Worm (Caenorhabditis elegans) whole organism, L3 larva: ENCODE results near the gene T14F9.2.

ENCODE experiments used
- R02D3.7 ChIP-seq: fragments of 150-350 bp; optimal IDR thresholded peaks from 2 replicates; lab custom pipeline; 2014; ENCODE audit warnings: missing biosample characterization, missing genetic modification characterization
- ZK546.5 ChIP-seq: sonication (generic microtip); optimal IDR thresholded peaks from 2 replicates; lab custom pipeline; 2017; ENCODE audit warnings: missing biosample characterization, missing genetic modification characterization
- aly-2 ChIP-seq: fragments of 150-350 bp; optimal IDR thresholded peaks from 2 replicates; lab custom pipeline; 2014; ENCODE audit warnings: missing biosample characterization, missing genetic modification characterization
- ama-1 ChIP-seq: fragments of 150-350 bp; optimal IDR thresholded peaks from 2 replicates; lab custom pipeline; 2018
- ceh-16 ChIP-seq: sonication (generic microtip); optimal IDR thresholded peaks from 2 replicates; lab custom pipeline; 2017; ENCODE audit warnings: missing biosample characterization, missing genetic modification characterization
- ceh-28 ChIP-seq: fragments of 150-350 bp; optimal IDR thresholded peaks from 2 replicates; lab custom pipeline; 2014; ENCODE audit warnings: missing biosample characterization, missing genetic modification reagents, missing genetic modification characterization
- ceh-9 ChIP-seq: sonication (generic microtip); optimal IDR thresholded peaks from 2 replicates; lab custom pipeline; 2018; ENCODE audit warnings: missing biosample characterization, missing genetic modification characterization
- daf-12 ChIP-seq: fragments of 150-350 bp; optimal IDR thresholded peaks from 2 replicates; lab custom pipeline; 2014; ENCODE audit warnings: missing biosample characterization, missing genetic modification reagents, missing genetic modification characterization
- egl-5 ChIP-seq: fragments of 150-350 bp; optimal IDR thresholded peaks from 2 replicates; lab custom pipeline; 2017; ENCODE audit warnings: missing biosample characterization, missing genetic modification reagents, missing genetic modification characterization, inconsistent platforms
- elt-1 ChIP-seq: fragments of 150-350 bp; optimal IDR thresholded peaks from 2 replicates; lab custom pipeline; 2014; ENCODE audit warnings: missing biosample characterization, missing genetic modification characterization
- elt-2 ChIP-seq: sonication (generic microtip); optimal IDR thresholded peaks from 2 replicates; lab custom pipeline; 2016; ENCODE audit warnings: missing genetic modification reagents, mild to moderate bottlenecking, missing genetic modification characterization, missing compliant biosample characterization
- elt-3 ChIP-seq, 3 experiments: fragments of 150-350 bp in 1 of 3; sonication (generic microtip) in 2 of 3; optimal IDR thresholded peaks; 2 replicates in 2 of 3; 4 replicates in 1 of 3; lab custom pipeline; 2014 to 2017; ENCODE audit warnings: missing biosample characterization in 3 of 3, missing genetic modification characterization in 3 of 3
- eor-1 ChIP-seq, 2 experiments: fragments of 150-350 bp; optimal IDR thresholded peaks; 2 replicates each; lab custom pipeline; 2014 to 2018; ENCODE audit warnings: missing biosample characterization in 2 of 2, missing genetic modification characterization in 2 of 2
- fkh-10 ChIP-seq: sonication (generic microtip); optimal IDR thresholded peaks from 2 replicates; lab custom pipeline; 2017; ENCODE audit warnings: missing biosample characterization, missing genetic modification reagents, missing genetic modification characterization
- fkh-2 ChIP-seq: fragments of 150-350 bp; optimal IDR thresholded peaks from 2 replicates; lab custom pipeline; 2014; ENCODE audit warnings: missing biosample characterization, missing genetic modification reagents, missing genetic modification characterization
- hmg-11 ChIP-seq: sonication (generic microtip); optimal IDR thresholded peaks from 2 replicates; lab custom pipeline; 2016; ENCODE audit warnings: missing genetic modification characterization, missing compliant biosample characterization
- lin-15B ChIP-seq: fragments of 150-350 bp; optimal IDR thresholded peaks from 2 replicates; lab custom pipeline; 2014; ENCODE audit warnings: missing biosample characterization, missing genetic modification characterization
- lsy-12 ChIP-seq: sonication (generic microtip); optimal IDR thresholded peaks from 2 replicates; lab custom pipeline; 2016; ENCODE audit warnings: mild to moderate bottlenecking, missing genetic modification characterization, missing compliant biosample characterization
- mdl-1 ChIP-seq: fragments of 150-350 bp; optimal IDR thresholded peaks from 2 replicates; lab custom pipeline; 2014; ENCODE audit warnings: missing biosample characterization, missing genetic modification characterization
- mml-1 ChIP-seq: fragments of 150-350 bp; sonication (generic microtip); optimal IDR thresholded peaks from 3 replicates; lab custom pipeline; 2014; ENCODE audit warnings: missing biosample characterization, missing genetic modification characterization
- nfya-1 ChIP-seq: sonication (generic microtip); optimal IDR thresholded peaks from 2 replicates; lab custom pipeline; 2017; ENCODE audit warnings: missing genetic modification characterization, mild to moderate bottlenecking, missing compliant biosample characterization, antibody characterized with exemption, moderate library complexity; ENCODE audit not compliant: insufficient read depth
- nhr-12 ChIP-seq: fragments of 150-350 bp; optimal IDR thresholded peaks from 2 replicates; lab custom pipeline; 2014; ENCODE audit warnings: missing biosample characterization, missing genetic modification characterization
- nhr-23 ChIP-seq: fragments of 150-350 bp; optimal IDR thresholded peaks from 2 replicates; lab custom pipeline; 2014; ENCODE audit warnings: missing biosample characterization, missing genetic modification reagents, missing genetic modification characterization
- nhr-237 ChIP-seq: fragments of 150-350 bp; optimal IDR thresholded peaks from 2 replicates; lab custom pipeline; 2014; ENCODE audit warnings: missing biosample characterization, missing genetic modification characterization
- nhr-25 ChIP-seq: sonication (generic microtip); optimal IDR thresholded peaks from 2 replicates; lab custom pipeline; 2017; ENCODE audit warnings: missing biosample characterization, missing genetic modification characterization
- nhr-28 ChIP-seq: fragments of 150-350 bp; optimal IDR thresholded peaks from 2 replicates; lab custom pipeline; 2014; ENCODE audit warnings: missing biosample characterization, missing genetic modification characterization
- nhr-43 ChIP-seq: sonication (generic microtip); optimal IDR thresholded peaks from 2 replicates; lab custom pipeline; 2016; ENCODE audit warnings: mild to moderate bottlenecking, missing genetic modification characterization, missing compliant biosample characterization; ENCODE audit not compliant: poor library complexity, severe bottlenecking
- nhr-67 ChIP-seq: fragments of 150-350 bp; optimal IDR thresholded peaks from 2 replicates; lab custom pipeline; 2014; ENCODE audit warnings: missing biosample characterization, missing genetic modification characterization
- nhr-76 ChIP-seq: fragments of 150-350 bp; sonication (generic microtip); optimal IDR thresholded peaks from 5 replicates; lab custom pipeline; 2014; ENCODE audit warnings: missing biosample characterization, missing genetic modification characterization
- pha-4 ChIP-seq: fragments of 150-350 bp; optimal IDR thresholded peaks from 2 replicates; lab custom pipeline; 2014; ENCODE audit warnings: missing biosample characterization, missing genetic modification reagents, missing genetic modification characterization
- pqm-1 ChIP-seq: fragments of 150-350 bp; optimal IDR thresholded peaks from 2 replicates; lab custom pipeline; 2017; ENCODE audit warnings: missing biosample characterization, missing genetic modification characterization, inconsistent platforms
- sea-2 ChIP-seq: fragments of 150-350 bp; sonication (generic microtip); optimal IDR thresholded peaks from 4 replicates; lab custom pipeline; 2014; ENCODE audit warnings: missing biosample characterization, missing genetic modification reagents, missing genetic modification characterization
- skn-1 ChIP-seq: fragments of 150-350 bp; optimal IDR thresholded peaks from 2 replicates; lab custom pipeline; 2014; ENCODE audit warnings: missing biosample characterization, missing genetic modification characterization
- snpc-4 ChIP-seq: fragments of 150-350 bp; optimal IDR thresholded peaks from 2 replicates; lab custom pipeline; 2014; ENCODE audit warnings: missing biosample characterization, missing genetic modification characterization
- tbx-2 ChIP-seq: sonication (generic microtip); optimal IDR thresholded peaks from 2 replicates; lab custom pipeline; 2016; ENCODE audit warnings: mild to moderate bottlenecking, missing genetic modification characterization, missing compliant biosample characterization
- unc-39 ChIP-seq: sonication (generic microtip); optimal IDR thresholded peaks from 4 replicates; lab custom pipeline; 2017; ENCODE audit warnings: missing biosample characterization, missing genetic modification characterization
- unc-62 ChIP-seq: fragments of 150-350 bp; sonication (generic microtip); optimal IDR thresholded peaks from 4 replicates; lab custom pipeline; 2014; ENCODE audit warnings: missing biosample characterization, missing genetic modification reagents, missing genetic modification characterization
- ztf-11 ChIP-seq: fragments of 150-350 bp; optimal IDR thresholded peaks from 2 replicates; lab custom pipeline; 2014; ENCODE audit warnings: missing biosample characterization, missing genetic modification characterization

The T14F9.2 gene

DNA sequence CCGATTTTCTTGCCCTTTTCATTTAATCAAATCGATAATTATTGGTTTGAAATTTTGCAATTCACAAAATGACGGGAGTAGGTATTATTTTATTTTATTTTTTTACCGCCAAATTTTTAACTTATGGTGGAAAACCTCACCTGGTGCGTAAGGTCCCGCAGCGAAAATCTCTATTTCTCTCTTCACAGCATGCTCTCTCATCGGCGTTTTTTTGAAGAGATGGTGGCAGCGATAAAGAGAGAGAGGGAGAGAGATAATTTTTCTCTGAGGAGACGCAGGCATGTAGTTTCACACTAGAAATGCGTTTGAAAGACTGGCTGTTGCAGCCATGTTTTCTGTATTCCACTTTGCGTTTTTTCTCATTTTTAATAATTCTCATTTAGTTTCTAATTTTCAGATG lies at the start of gene T14F9.2:
T14F9.2 (plus strand) TSS at position 396 of the 400 bp plus-strand sequence.
- TF ChIP-seq eor-1 (tag; optimal IDR thresholded peaks at IDR 0.05; lab: Kevin White, UChicago) (no peak), nhr-23 (tag; lab: Kevin White, UChicago) (peak; percentile 18), unc-62 (GFP tag; lab: Kevin White, UChicago) (no peak), mml-1 (tag; lab: Kevin White, UChicago) (no peak), pqm-1 (tag; lab: Kevin White, UChicago) (no peak), nhr-25 (peak; percentile 26), snpc-4 (peak; percentile 23), pha-4 (peak; percentile 67), hmg-11 (tag; lab: Kevin White, UChicago) (peak; percentile 73), ztf-11 (tag; lab: Kevin White, UChicago) (no peak), nfya-1 (tag; lab: Kevin White, UChicago) (peak; percentile 74), nhr-43 (peak; percentile 28), unc-39 (tag; lab: Kevin White, UChicago) (no peak), skn-1 (tag; lab: Kevin White, UChicago) (no peak), ceh-16 (tag; lab: Kevin White, UChicago) (no peak), elt-2 (tag; lab: Kevin White, UChicago) (peak; percentile 47), lin-15B (peak; percentile 32), aly-2 (tag; lab: Kevin White, UChicago) (no peak), fkh-10 (no peak), nhr-12 (tag; lab: Kevin White, UChicago) (no peak), elt-1 (tag; lab: Kevin White, UChicago) (peak; percentile 51), ama-1 (lab: Kevin White, UChicago) (no peak)

DNA sequence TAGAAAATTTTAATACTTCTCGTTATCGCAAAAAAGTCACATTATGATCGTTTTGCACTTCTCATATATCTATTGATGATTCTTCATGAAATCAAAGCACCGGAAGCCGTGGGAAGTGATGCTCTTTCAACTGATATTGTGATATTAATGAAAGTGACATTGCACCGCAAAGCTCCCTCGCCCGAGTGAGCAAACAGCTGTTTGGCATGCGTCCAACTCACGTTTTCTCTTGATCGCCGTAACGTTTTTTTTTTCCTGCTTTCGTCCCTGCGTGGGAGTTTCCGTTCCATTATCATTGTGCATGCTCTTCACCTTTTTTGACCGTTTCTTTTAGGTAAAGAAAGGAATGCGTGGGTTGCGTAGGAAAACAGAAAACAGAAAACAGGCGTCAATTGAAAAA lies 45.2 kb upstream of the T14F9.2 start:
- TF ChIP-seq ama-1 (lab: Kevin White, UChicago), result no peak
- no peak for TF ChIP-seq sea-2 (GFP tag; lab: Kevin White, UChicago)

DNA sequence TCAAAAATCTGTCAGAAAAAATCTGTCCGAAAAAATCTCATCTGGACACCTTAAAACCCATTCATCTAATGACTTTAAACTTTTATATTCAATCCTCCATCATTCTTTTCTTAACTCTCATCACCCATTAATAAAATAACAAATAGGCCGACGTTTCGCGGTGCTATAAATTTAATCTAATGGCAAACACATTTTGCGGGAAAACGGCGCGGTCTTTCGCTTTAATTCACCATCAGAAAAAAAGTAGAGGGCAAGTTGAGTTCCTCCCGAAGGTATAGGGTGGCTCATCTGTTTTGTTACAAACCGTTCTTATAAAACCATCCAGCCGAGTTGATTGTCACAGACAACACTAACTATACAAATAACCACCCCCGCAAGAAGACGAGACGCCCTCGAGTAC lies 43.4 kb upstream of the T14F9.2 start:
- TF ChIP-seq R02D3.7 (tag; lab: Kevin White, UChicago), result no peak
- no peak for TF ChIP-seq elt-3 (tag; optimal IDR thresholded peaks at IDR 0.05; lab: Kevin White, UChicago)
- no peak for TF ChIP-seq pqm-1 (tag; lab: Kevin White, UChicago)
- TF ChIP-seq skn-1 (tag; lab: Kevin White, UChicago), result no peak
- TF ChIP-seq aly-2 (tag; lab: Kevin White, UChicago), result no peak
- TF ChIP-seq nhr-76 (tag; lab: Kevin White, UChicago), result no peak
- TF ChIP-seq ceh-9 (tag; lab: Kevin White, UChicago), result no peak
- TF ChIP-seq mdl-1 (tag; lab: Kevin White, UChicago), result no peak

DNA sequence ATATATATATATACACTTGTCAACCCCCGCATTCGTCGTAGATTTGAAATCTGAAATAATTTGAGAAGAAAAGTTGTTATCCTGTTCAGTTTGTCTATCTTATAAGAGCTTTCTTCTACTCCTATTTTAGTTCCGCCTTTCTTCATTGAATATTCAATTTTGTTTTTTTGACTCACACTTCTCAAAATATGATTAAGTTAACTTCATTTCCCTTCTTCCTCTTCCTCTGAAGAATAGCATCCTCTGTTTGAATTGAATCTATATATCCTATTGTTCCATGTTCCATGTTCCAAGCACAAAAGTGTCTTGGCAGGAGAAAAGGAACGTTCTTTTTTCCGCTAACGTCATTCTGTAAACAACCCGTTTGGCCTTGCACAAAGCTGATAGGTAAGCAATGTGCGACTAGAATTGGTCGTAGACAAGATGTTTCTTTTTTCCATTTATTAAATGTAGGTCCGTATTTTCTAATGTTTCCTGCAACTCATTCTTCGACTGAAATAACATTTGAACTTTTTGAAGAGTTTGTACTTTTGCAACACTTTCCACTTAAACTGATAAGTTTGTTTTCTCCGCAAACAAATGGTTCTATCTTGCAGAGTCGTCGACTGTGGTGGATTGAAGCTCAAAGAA lies 42.1 kb upstream of the T14F9.2 start, which contains the start of gene gap-1:
gap-1 (plus strand) TSS at position 580 of the 630 bp plus-strand sequence.
- no peak for TF ChIP-seq eor-1 (tag; optimal IDR thresholded peaks at IDR 0.05; lab: Kevin White, UChicago)
- no peak for TF ChIP-seq fkh-2 (tag; lab: Kevin White, UChicago)
- TF ChIP-seq fkh-10, result peak; percentile 77
- peak; percentile 45 for TF ChIP-seq pha-4

DNA sequence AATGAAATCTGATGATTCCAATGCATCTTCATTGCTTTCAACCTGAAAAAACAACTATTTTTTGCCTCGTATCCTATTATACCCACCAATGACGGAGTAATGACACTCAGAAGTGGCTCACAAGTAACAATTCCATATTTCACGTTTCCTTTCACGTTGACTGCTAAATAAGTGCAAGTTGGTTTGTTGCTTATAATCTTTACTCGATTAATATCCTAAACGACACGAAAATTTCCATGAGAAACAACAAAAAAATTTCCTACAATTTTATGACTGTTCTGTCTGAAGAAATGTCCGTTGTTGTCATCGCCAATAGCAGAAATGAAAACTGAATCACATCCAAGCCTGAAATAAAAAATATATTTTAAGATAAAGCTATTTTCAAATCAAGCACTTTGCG lies 36.7 kb upstream of the T14F9.2 start:
- TF ChIP-seq nhr-237 (tag; lab: Kevin White, UChicago) (no peak), daf-12 (no peak)

DNA sequence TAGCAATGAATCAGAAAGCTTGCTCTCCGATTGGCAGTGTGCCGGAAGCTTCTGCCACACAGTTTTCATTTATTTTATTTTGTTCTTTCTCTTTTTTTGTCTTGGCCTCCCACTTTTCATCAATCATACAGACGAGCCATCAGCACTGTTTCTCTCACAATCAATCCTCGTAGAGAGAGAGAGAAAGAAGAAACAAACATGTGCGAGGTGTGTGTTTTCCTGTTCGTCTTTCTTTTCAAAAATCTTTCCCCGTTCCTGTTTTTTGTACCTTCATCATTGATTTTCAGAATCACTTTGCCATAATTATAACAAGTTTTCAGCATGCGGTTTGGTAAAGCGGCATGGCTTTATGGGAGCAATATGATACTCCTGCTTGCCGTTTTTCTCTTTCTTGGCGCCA lies 35.0 kb upstream of the T14F9.2 start, which contains the start of gene T24C12.1:
T24C12.1 (plus strand) TSS at position 301 of the 400 bp plus-strand sequence.
- TF ChIP-seq tbx-2 (tag; lab: Kevin White, UChicago) (no peak), nhr-237 (tag; lab: Kevin White, UChicago) (no peak), daf-12 (no peak), ZK546.5 (tag; lab: Kevin White, UChicago) (no peak), lsy-12 (tag; lab: Kevin White, UChicago) (no peak), pha-4 (no peak), nhr-28 (tag; lab: Kevin White, UChicago) (no peak), nfya-1 (tag; lab: Kevin White, UChicago) (no peak), unc-39 (tag; lab: Kevin White, UChicago) (no peak), nhr-67 (tag; lab: Kevin White, UChicago) (no peak), nhr-76 (tag; lab: Kevin White, UChicago) (no peak), egl-5 (tag; lab: Kevin White, UChicago) (no peak), ceh-28 (tag; lab: Kevin White, UChicago) (no peak), ztf-11 (tag; lab: Kevin White, UChicago) (no peak), nhr-12 (tag; lab: Kevin White, UChicago) (no peak), hmg-11 (tag; lab: Kevin White, UChicago) (no peak), nhr-23 (tag; lab: Kevin White, UChicago) (no peak), aly-2 (tag; lab: Kevin White, UChicago) (no peak)
- TF ChIP-seq, all 47 proteins: peak for 0
